Worm (Caenorhabditis elegans): ENCODE results near the gene cubn-1.

cubn-1 gene

ce11 chrV:12596795-12597194 lies 14.3 kb upstream of the cubn-1 start:
- TF ChIP-seq lin-35 (GFP tag; optimal IDR thresholded peaks at IDR 0.05) (peak; percentile 44 to 76), ztf-4 (tag; optimal IDR thresholded peaks at IDR 0.05) (no peak), dsc-1 (tag; optimal IDR thresholded peaks at IDR 0.05) (peak; percentile 62), mab-9 (GFP tag; IDR thresholded peaks at IDR 0.05) (no peak), unc-86 (tag; optimal IDR thresholded peaks at IDR 0.05) (no peak), sox-4 (tag; optimal IDR thresholded peaks at IDR 0.05) (no peak), nhr-90 (tag; optimal IDR thresholded peaks at IDR 0.05; ENCODE audit: poor library complexity) (peak; percentile 72), zag-1 (tag; optimal IDR thresholded peaks at IDR 0.05) (no peak), aha-1 (tag; optimal IDR thresholded peaks at IDR 0.05) (no peak), nhr-76 (tag; optimal IDR thresholded peaks at IDR 0.05) (peak; percentile 63), tbx-2 (tag; optimal IDR thresholded peaks at IDR 0.05) (peak; percentile 24), mef-2 (tag; optimal IDR thresholded peaks at IDR 0.05) (no peak), swsn-7 (tag; optimal IDR thresholded peaks at IDR 0.05) (peak; percentile 58), fkh-4 (tag; optimal IDR thresholded peaks at IDR 0.05; ENCODE audit: borderline replicate concordance) (no peak), alr-1 (tag; optimal IDR thresholded peaks at IDR 0.05; ENCODE audit: borderline replicate concordance) (no peak), C34B4.2 (tag; optimal IDR thresholded peaks at IDR 0.05) (no peak), fkh-10 (GFP tag; optimal IDR thresholded peaks at IDR 0.05) (no peak), snu-23 (GFP tag; optimal IDR thresholded peaks at IDR 0.05) (peak; percentile 71), irx-1 (tag; optimal IDR thresholded peaks at IDR 0.05) (peak; percentile 25), nhr-85 (tag) (peak; percentile 76), nhr-28 (tag; optimal IDR thresholded peaks at IDR 0.05) (no peak), elt-3 (tag; optimal IDR thresholded peaks at IDR 0.05) (peak in 2 of 6 experiments; percentile 2 to 8), skn-1 (tag; optimal IDR thresholded peaks at IDR 0.05) (peak; percentile 41), nhr-84 (tag; optimal IDR thresholded peaks at IDR 0.05) (no peak), sptf-1 (tag; optimal IDR thresholded peaks at IDR 0.05) (no peak), sup-37 (GFP tag; optimal IDR thresholded peaks at IDR 0.05) (no peak), efl-3 (GFP tag; optimal IDR thresholded peaks at IDR 0.05) (no peak), hlh-17 (GFP tag; optimal IDR thresholded peaks at IDR 0.05; ENCODE audit: borderline replicate concordance) (no peak), nhr-71 (tag; optimal IDR thresholded peaks at IDR 0.05) (peak; percentile 71), efl-1 (optimal IDR thresholded peaks at IDR 0.05) (peak; percentile 45 to 52), efl-1 (GFP tag; optimal IDR thresholded peaks at IDR 0.05 in 1 of 2) (peak; percentile 23 to 93), fkh-8 (tag; optimal IDR thresholded peaks at IDR 0.05) (no peak), lin-39 (tag; optimal IDR thresholded peaks at IDR 0.05) (no peak), ztf-11 (tag; optimal IDR thresholded peaks at IDR 0.05) (peak in 1 of 2 experiments; percentile 61), hlh-4 (tag; optimal IDR thresholded peaks at IDR 0.05) (no peak), hpl-2 (GFP tag; optimal IDR thresholded peaks at IDR 0.05) (no peak), unc-62 (GFP tag; optimal IDR thresholded peaks at IDR 0.05) (no peak), grh-1 (GFP tag; IDR thresholded peaks at IDR 0.05) (0 out of 2 replicates have a peak, but pooled peaks have one; percentile 21), fos-1 (tag; optimal IDR thresholded peaks at IDR 0.05) (no peak), pax-3 (tag; optimal IDR thresholded peaks at IDR 0.05) (peak; percentile 1), Y116A8C.19 (tag; optimal IDR thresholded peaks at IDR 0.05; ENCODE audit: borderline replicate concordance) (no peak), ceh-90 (tag; optimal IDR thresholded peaks at IDR 0.05) (no peak), tlp-1 (tag; optimal IDR thresholded peaks at IDR 0.05) (no peak), egl-13 (tag; optimal IDR thresholded peaks at IDR 0.05) (no peak), dpl-1 (GFP tag; optimal IDR thresholded peaks at IDR 0.05) (peak in 2 of 3 experiments; percentile 33 to 34), nhr-47 (tag; optimal IDR thresholded peaks at IDR 0.05) (peak; percentile 64), nhr-12 (tag; optimal IDR thresholded peaks at IDR 0.05) (no peak), elt-2 (tag; optimal IDR thresholded peaks at IDR 0.05) (peak; percentile 6), lin-13 (GFP tag; optimal IDR thresholded peaks at IDR 0.05) (no peak), nhr-20 (tag; optimal IDR thresholded peaks at IDR 0.05) (peak; percentile 59), ama-1 (optimal IDR thresholded peaks at IDR 0.05) (no peak), ceh-8 (GFP tag; optimal IDR thresholded peaks at IDR 0.05) (no peak), lir-3 (tag; optimal IDR thresholded peaks at IDR 0.05; ENCODE audit: poor library complexity) (no peak), C04F5.9 (tag; optimal IDR thresholded peaks at IDR 0.05) (no peak)
